Worm (Caenorhabditis elegans): Measurements from ENCODE around the gene hil-4.

ce11 chrV:4742190-4742589 is 11.9 kb upstream of the hil-4 start, which contains the start of gene ugt-61:
- TF ChIP-seq ZK546.5 (tag; optimal IDR thresholded peaks at IDR 0.05) (no peak), ztf-11 (tag; optimal IDR thresholded peaks at IDR 0.05) (no peak), nhr-11 (tag; optimal IDR thresholded peaks at IDR 0.05) (no peak), nhr-28 (tag; optimal IDR thresholded peaks at IDR 0.05) (no peak), daf-12 (tag; optimal IDR thresholded peaks at IDR 0.05) (no peak), nhr-12 (tag; optimal IDR thresholded peaks at IDR 0.05) (no peak), ama-1 (optimal IDR thresholded peaks at IDR 0.05) (no peak), elt-2 (tag; optimal IDR thresholded peaks at IDR 0.05) (no peak), nfya-1 (tag; optimal IDR thresholded peaks at IDR 0.05; ENCODE audit: insufficient read depth) (no peak), nhr-25 (tag; optimal IDR thresholded peaks at IDR 0.05) (no peak)

Data from whole organism, L3 larva.